Worm (Caenorhabditis elegans) whole organism, early embryonic: ENCODE results near the gene sek-1.
A peak's percentile ranks its signal among the peaks of the same experiment; 100 is the strongest.

ENCODE experiments used
- B0310.2 ChIP-seq: sonication (generic microtip); optimal IDR thresholded peaks from 2 replicates; lab custom pipeline; 2016; ENCODE audit warnings: mild to moderate bottlenecking, missing genetic modification characterization, missing compliant biosample characterization
- F13C5.2 ChIP-seq: sonication (generic microtip); optimal IDR thresholded peaks from 2 replicates; lab custom pipeline; 2017; ENCODE audit warnings: mild to moderate bottlenecking, missing genetic modification characterization, inconsistent platforms, missing compliant biosample characterization
- aly-1 ChIP-seq: sonication (generic microtip); optimal IDR thresholded peaks from 2 replicates; lab custom pipeline; 2016; ENCODE audit warnings: missing genetic modification characterization, missing compliant biosample characterization
- ama-1 ChIP-seq: fragments of 150-350 bp; optimal IDR thresholded peaks from 2 replicates; lab custom pipeline; 2014
- ceh-13 ChIP-seq: fragments of 200-800 bp; sonication (Bioruptor generic); optimal IDR thresholded peaks from 2 replicates; lab custom pipeline; 2018; ENCODE audit warnings: mild to moderate bottlenecking, missing genetic modification characterization, missing compliant biosample characterization
- ceh-36 ChIP-seq: sonication (generic microtip); optimal IDR thresholded peaks from 2 replicates; lab custom pipeline; 2016; ENCODE audit warnings: missing genetic modification characterization, inconsistent platforms, missing compliant biosample characterization
- ets-7 ChIP-seq: sonication (generic microtip); optimal IDR thresholded peaks from 2 replicates; lab custom pipeline; 2016; ENCODE audit warnings: missing genotype, missing genetic modification characterization, missing compliant biosample characterization
- flt-1 ChIP-seq: fragments of 200-800 bp; sonication (Bioruptor generic); IDR thresholded peaks from 2 replicates; pipeline ENCODE4 v1.3.6; 2022; ENCODE audit warnings: missing genetic modification characterization, missing compliant biosample characterization
- hmbx-1 ChIP-seq: sonication (generic microtip); optimal IDR thresholded peaks from 2 replicates; lab custom pipeline; 2016; ENCODE audit warnings: mild to moderate bottlenecking, missing genetic modification characterization, missing compliant biosample characterization
- hmg-4 ChIP-seq: fragments of 200-800 bp; sonication (Bioruptor generic); optimal IDR thresholded peaks from 2 replicates; lab custom pipeline; 2018; ENCODE audit warnings: mild to moderate bottlenecking, missing genetic modification characterization, missing compliant biosample characterization
- hnd-1 ChIP-seq: sonication (generic microtip); optimal IDR thresholded peaks from 2 replicates; lab custom pipeline; 2016; ENCODE audit warnings: missing genetic modification characterization, missing compliant biosample characterization
- pes-1 ChIP-seq: fragments of 200-800 bp; sonication (Bioruptor generic); IDR thresholded peaks from 2 replicates; pipeline ENCODE4 v1.3.6; 2022; ENCODE audit warnings: missing genetic modification reagents, missing genetic modification characterization, missing compliant biosample characterization
- scrt-1 ChIP-seq: fragments of 200-800 bp; sonication (Bioruptor generic); IDR thresholded peaks from 2 replicates; pipeline ENCODE4 v1.3.6; 2022; ENCODE audit warnings: missing genetic modification characterization, missing compliant biosample characterization
- sea-1 ChIP-seq: fragments of 200-800 bp; sonication (Bioruptor generic); conservative IDR thresholded peaks from 2 replicates; pipeline ENCODE4 v1.3.6; 2022; ENCODE audit warnings: missing genetic modification characterization, missing compliant biosample characterization
- tbx-11 ChIP-seq: fragments of 200-800 bp; sonication (Bioruptor generic); IDR thresholded peaks from 2 replicates; pipeline ENCODE4 v1.3.6; 2022; ENCODE audit warnings: missing genetic modification characterization, missing compliant biosample characterization
- tbx-37 ChIP-seq: fragments of 200-800 bp; sonication (Bioruptor generic); conservative IDR thresholded peaks from 2 replicates; pipeline ENCODE4 v1.3.6; 2022; ENCODE audit warnings: missing genetic modification reagents, missing genetic modification characterization, missing compliant biosample characterization
- tra-4 ChIP-seq: sonication (generic microtip); optimal IDR thresholded peaks from 2 replicates; lab custom pipeline; 2017; ENCODE audit warnings: missing genetic modification characterization, missing compliant biosample characterization

Gene sek-1

DNA sequence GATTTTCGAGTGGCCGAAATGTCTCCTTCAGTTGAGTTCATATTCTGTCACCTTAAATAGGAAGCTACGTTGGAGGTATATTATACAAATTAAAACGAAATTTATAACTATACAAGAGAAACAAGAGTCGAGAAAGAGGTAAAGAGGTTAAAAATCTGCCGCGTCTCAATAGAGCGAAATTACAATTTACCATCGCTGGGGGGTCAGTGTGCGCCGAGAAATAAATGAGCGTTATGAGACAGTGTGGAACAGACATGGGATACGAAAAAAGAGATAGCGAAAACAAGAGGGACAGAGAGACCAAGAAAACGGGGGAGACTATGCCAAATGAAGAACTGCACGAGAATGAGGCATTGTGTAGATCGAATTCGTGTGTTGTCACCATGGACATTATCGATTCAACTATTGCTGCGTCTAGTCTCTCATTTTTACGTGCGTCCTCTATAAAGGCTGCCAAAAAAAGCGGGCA lies 28.6 kb upstream of the sek-1 start, which contains the start of gene ZK154.5:
TSS of gene ZK154.5 (minus strand) at position 51 of the 469 bp plus-strand sequence.
- TF ChIP-seq F13C5.2 (tag; lab: Kevin White, UChicago) (peak; percentile 14), ceh-36 (tag; lab: Kevin White, UChicago) (no peak), hmg-4 (GFP tag; lab: Kevin White, UChicago) (peak; percentile 57), tbx-37 (GFP tag; lab: Robert Waterston, UW) (no peak), aly-1 (no peak)

DNA sequence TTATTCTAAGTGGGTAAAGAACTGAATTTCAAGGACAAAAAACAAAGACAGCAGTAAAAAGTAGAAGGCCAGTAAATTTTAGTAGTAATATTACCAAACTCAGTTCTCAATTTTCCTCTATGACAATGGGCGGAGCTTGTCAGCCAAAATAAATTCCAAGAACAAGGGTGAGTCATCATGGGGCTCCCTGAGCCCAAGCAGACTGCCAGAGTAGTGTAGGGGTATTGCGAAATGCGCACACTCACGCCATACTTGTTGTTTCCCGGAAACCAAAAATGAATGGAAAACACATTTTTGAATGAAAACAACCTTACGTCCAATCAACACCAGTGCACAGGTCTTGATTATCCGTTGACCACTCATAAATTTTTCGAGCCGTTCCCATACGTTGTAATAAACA lies 24.7 kb upstream of the sek-1 start:
- TF ChIP-seq aly-1 (no peak), flt-1 (no peak), hmg-4 (GFP tag; lab: Kevin White, UChicago) (no peak), sea-1 (GFP tag; lab: Robert Waterston, UW) (no peak), hnd-1 (tag; lab: Kevin White, UChicago) (no peak), pes-1 (GFP tag; lab: Robert Waterston, UW) (no peak), scrt-1 (GFP tag; lab: Robert Waterston, UW) (no peak), tra-4 (tag; lab: Kevin White, UChicago) (no peak), ets-7 (tag; lab: Kevin White, UChicago) (no peak), tbx-11 (no peak), tbx-37 (GFP tag; lab: Robert Waterston, UW) (no peak), ceh-36 (tag; lab: Kevin White, UChicago) (no peak), hmbx-1 (tag; lab: Kevin White, UChicago) (no peak), ama-1 (lab: Kevin White, UChicago) (no peak), ceh-13 (no peak), F13C5.2 (tag; lab: Kevin White, UChicago) (no peak), B0310.2 (tag; lab: Kevin White, UChicago) (no peak)

DNA sequence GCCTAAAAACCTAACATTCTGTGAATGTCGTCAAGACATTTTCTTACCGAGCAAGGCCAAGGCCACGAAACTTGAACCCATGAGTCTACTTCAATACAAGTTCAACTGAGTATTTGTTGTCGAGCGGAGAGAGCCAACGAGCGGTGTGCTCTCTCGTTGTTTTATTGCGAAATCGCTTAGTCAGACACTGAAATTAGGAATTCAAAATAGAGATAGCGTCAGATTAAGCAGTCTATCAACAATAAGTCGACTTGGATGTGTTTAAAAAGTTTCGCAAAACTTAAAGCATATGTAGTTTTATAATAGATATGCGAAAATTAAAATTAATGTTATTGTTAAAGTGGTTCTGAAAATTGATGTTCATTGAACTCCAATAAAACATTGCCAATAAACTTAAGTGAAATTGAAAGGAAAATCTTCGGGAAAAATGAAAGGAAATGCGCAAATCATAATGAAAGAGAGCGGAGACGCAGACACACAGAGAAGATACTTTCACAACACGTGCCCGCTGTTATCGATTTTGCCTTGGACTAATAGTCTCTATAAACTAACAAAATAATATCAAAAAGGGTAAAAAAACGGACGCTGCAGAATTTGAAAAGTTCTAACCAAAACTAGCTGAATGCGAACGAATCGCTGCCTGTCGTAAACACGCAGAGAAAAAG lies 23.0 kb upstream of the sek-1 start, which contains the start of gene ZK154.6:
TSS of gene ZK154.6 (minus strand) at position 187 of the 665 bp plus-strand sequence.
- TF ChIP-seq ets-7 (tag; lab: Kevin White, UChicago) (no peak), ceh-36 (tag; lab: Kevin White, UChicago) (no peak), tra-4 (tag; lab: Kevin White, UChicago) (no peak)

DNA sequence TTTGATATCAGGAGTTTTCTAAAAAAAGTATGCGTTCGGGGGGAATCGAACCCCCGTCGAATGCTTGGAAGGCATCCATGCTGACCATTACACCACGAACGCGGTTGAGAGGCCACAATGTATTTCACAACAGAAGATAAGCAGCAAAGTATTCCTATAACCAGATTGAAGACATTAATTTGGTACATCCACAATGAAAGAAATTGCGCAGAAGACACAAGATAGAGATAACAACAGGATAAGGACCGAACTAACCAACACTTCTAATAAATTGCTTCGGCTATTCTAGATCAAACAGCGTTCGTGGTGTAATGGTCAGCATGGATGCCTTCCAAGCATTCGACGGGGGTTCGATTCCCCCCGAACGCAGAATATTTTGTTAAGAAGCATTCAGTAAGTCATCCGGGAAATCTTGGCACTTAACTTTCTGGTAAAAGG lies 22.2 kb upstream of the sek-1 start:
- TF ChIP-seq hmbx-1 (tag; lab: Kevin White, UChicago) (no peak), scrt-1 (GFP tag; lab: Robert Waterston, UW) (peak; percentile 66; the same call in 1 of the 2 replicates), hnd-1 (tag; lab: Kevin White, UChicago) (peak; percentile 34), tbx-11 (0 out of 2 replicates have a peak, but pooled peaks have one; percentile 63), flt-1 (0 out of 2 replicates have a peak, but pooled peaks have one; percentile 21), ama-1 (lab: Kevin White, UChicago) (no peak), ceh-36 (tag; lab: Kevin White, UChicago) (peak; percentile 32), hmg-4 (GFP tag; lab: Kevin White, UChicago) (no peak), ceh-13 (peak; percentile 35)

DNA sequence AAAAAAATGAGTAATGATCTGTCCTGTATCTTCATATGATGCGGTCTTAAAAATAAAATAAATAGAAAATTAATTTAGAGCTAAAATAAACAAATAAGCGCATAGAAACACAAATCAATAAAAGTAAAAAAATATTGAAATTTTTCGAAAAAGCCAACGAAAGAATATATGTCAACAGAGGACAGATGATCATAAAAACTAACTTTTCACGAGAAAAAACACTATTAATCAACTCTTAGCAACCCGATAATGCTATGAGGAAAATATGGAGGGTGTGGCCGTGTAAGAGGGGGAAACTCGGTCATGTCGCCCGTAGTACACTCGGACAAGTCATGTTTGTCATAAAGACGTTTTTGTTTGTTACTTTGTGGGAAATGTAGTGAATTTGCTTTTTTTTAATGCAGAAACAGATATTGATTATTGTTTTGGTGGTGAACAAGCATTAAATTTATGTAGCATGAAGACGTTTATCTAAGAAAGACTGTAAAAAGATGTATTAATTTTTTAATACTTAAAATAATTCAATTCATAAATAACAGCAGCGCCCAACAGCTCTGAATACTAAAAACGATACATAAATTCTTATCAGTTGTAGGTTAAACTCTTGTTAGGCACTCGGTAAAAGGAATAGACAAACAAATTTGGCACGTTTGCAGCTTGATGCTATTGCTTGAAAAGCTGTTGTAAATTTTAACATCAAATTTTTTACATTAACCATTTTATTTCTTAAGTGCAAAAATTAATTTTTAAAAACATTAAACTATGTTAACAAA lies 18.1 kb upstream of the sek-1 start, which contains the start of gene adm-4:
TSS of gene adm-4 (minus strand) at position 51 of the 773 bp plus-strand sequence.
- TF ChIP-seq tbx-37 (GFP tag; lab: Robert Waterston, UW) (peak; percentile 69), aly-1 (no peak), ceh-13 (no peak)

DNA sequence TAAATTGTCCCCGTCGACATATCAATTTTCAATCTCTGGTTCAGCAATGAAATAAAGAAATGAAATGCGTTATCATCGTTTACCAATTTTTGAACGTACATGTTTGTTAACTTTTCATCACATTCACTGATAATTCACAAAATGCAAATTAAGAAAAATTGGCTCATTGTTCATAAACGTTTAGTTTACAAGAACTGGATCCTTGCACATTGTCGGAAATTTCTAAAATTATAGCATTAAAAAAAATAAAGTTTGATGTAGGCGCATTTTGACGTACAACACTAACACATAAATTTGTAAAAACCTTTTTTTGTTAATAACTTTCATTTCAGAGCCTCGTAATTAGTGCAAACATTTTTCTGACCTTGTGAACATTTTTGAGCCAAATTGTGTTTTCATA lies 16.9 kb upstream of the sek-1 start, which contains the start of gene gpx-7:
TSS of gene gpx-7 (minus strand) at position 101 of the 400 bp plus-strand sequence.
- TF ChIP-seq hmg-4 (GFP tag; lab: Kevin White, UChicago), result no peak
- no peak for TF ChIP-seq flt-1
- TF ChIP-seq ceh-36 (tag; lab: Kevin White, UChicago), result no peak
- no peak for TF ChIP-seq tbx-37 (GFP tag; lab: Robert Waterston, UW)
- no peak for TF ChIP-seq sea-1 (GFP tag; lab: Robert Waterston, UW)
- no peak for TF ChIP-seq ets-7 (tag; lab: Kevin White, UChicago)
- TF ChIP-seq scrt-1 (GFP tag; lab: Robert Waterston, UW), result no peak
- TF ChIP-seq pes-1 (GFP tag; lab: Robert Waterston, UW), result no peak
- no peak for TF ChIP-seq hmbx-1 (tag; lab: Kevin White, UChicago)

DNA sequence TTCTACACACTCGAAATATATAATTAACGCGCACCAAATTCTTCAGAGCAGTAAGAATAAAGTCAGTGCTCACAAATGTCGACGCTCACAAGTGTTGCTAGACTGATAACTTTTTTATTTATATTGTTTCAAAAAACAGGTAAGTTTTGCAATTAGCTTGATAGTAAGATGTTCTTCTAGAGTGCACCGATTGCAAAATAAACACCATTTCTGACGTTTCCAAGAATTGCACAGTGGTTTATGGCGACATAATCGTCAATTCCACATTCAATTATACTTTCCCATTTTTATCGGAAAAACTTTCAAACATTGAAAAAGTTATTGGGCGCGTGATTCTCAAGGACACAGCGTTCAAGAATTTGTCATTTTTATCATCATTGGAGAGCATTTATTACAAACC lies 16.2 kb upstream of the sek-1 start:
- TF ChIP-seq ama-1 (lab: Kevin White, UChicago), result no peak
- TF ChIP-seq hnd-1 (tag; lab: Kevin White, UChicago), result no peak
- no peak for TF ChIP-seq tbx-37 (GFP tag; lab: Robert Waterston, UW)
- TF ChIP-seq scrt-1 (GFP tag; lab: Robert Waterston, UW), result no peak
- TF ChIP-seq F13C5.2 (tag; lab: Kevin White, UChicago), result no peak
- TF ChIP-seq hmg-4 (GFP tag; lab: Kevin White, UChicago), result no peak
- TF ChIP-seq sea-1 (GFP tag; lab: Robert Waterston, UW), result no peak
- TF ChIP-seq ceh-36 (tag; lab: Kevin White, UChicago), result no peak
- TF ChIP-seq tbx-11, result no peak
- no peak for TF ChIP-seq ceh-13
- no peak for TF ChIP-seq flt-1
- no peak for TF ChIP-seq aly-1
- no peak for TF ChIP-seq pes-1 (GFP tag; lab: Robert Waterston, UW)
- no peak for TF ChIP-seq tra-4 (tag; lab: Kevin White, UChicago)
- TF ChIP-seq hmbx-1 (tag; lab: Kevin White, UChicago), result no peak
- no peak for TF ChIP-seq B0310.2 (tag; lab: Kevin White, UChicago)
- no peak for TF ChIP-seq ets-7 (tag; lab: Kevin White, UChicago)
